Fruit fly (Drosophila melanogaster): Measurements from ENCODE around the gene Pura.

The Pura gene

DNA sequence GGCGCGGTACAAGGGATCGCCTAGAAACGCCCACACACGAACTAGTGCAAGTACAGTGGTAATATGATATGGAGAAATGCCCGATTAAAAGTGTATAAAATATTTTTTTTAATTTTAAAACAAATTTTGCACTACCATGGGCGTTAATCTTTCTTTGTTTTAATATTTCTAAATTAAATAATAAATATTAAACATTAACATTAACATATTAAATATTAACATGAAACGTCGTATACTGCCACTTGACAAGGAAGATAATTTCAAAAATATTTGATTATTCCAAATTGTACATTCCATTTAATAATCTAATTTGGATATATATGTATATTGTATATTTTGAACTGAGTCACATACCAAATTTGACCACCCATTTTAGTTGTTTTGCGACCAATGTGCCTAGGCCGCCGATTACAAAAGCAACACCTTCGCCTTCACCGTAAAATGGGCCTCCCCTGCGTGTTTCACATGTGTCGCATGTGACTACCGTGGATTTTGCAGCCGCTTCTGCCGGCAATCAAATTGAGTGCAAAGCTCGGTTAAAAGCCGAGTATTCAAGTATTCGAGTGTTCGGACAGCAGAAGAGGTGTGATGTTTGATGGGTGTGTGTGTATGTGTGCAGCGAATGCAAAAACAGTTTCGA is 658 bp upstream of the Pura start (continued):
- no peak for TF ChIP-seq Xbp1 (GFP tag; optimal IDR thresholded peaks at IDR 0.05)
- no peak for TF ChIP-seq CG33557 (GFP tag; optimal IDR thresholded peaks at IDR 0.05)
- peak; percentile 37; the same call in 2 of the 3 replicates for TF ChIP-seq CG17361 (GFP tag; IDR thresholded peaks at IDR 0.05)
- TF ChIP-seq zen2 (GFP tag; IDR thresholded peaks at IDR 0.05; ENCODE audit: partially characterized antibody): no peak
- TF ChIP-seq croc (GFP tag; conservative IDR thresholded peaks at IDR 0.05): no peak; the same call in 2 of the 3 replicates
- TF ChIP-seq Hr51 (GFP tag; optimal IDR thresholded peaks at IDR 0.05): peak in 1 of 2 experiments; percentile 67
- TF ChIP-seq schlank (tag; optimal IDR thresholded peaks at IDR 0.05): no peak
- no peak for TF ChIP-seq Antp (GFP tag; optimal IDR thresholded peaks at IDR 0.05)
- TF ChIP-seq gsb-n (tag; optimal IDR thresholded peaks at IDR 0.05): peak; percentile 66
- no peak for TF ChIP-seq Adf1 (GFP tag; IDR thresholded peaks at IDR 0.05)
- no peak for TF ChIP-seq gcm (GFP tag; optimal IDR thresholded peaks at IDR 0.05)
- no peak for TF ChIP-seq CG11398 (GFP tag; optimal IDR thresholded peaks at IDR 0.05)
- no peak for TF ChIP-seq CG10565 (GFP tag; optimal IDR thresholded peaks at IDR 0.05)
- peak in 1 of 2 experiments; percentile 26 for TF ChIP-seq dpn (GFP tag; optimal IDR thresholded peaks at IDR 0.05)
- TF ChIP-seq unpg (GFP tag; optimal IDR thresholded peaks at IDR 0.05): peak; percentile 64
- no peak for TF ChIP-seq Dad (GFP tag; optimal IDR thresholded peaks at IDR 0.05)
- TF ChIP-seq CG7556 (GFP tag; optimal IDR thresholded peaks at IDR 0.05): peak; percentile 76
- no peak for TF ChIP-seq CG7963 (GFP tag; IDR thresholded peaks at IDR 0.05; ENCODE audit: partially characterized antibody)
- no peak for TF ChIP-seq CG7928 (GFP tag; optimal IDR thresholded peaks at IDR 0.05)
- peak; percentile 62 for TF ChIP-seq Ssrp (tag; optimal IDR thresholded peaks at IDR 0.05)
- TF ChIP-seq HLH3B (GFP tag; IDR thresholded peaks at IDR 0.05): no peak
- no peak for TF ChIP-seq pum (GFP tag; optimal IDR thresholded peaks at IDR 0.05)
- TF ChIP-seq CG31224 (GFP tag; IDR thresholded peaks at IDR 0.05): no peak
- TF ChIP-seq grau (tag; optimal IDR thresholded peaks at IDR 0.05): peak; percentile 71
- peak; percentile 19 for TF ChIP-seq az2 (GFP tag; optimal IDR thresholded peaks at IDR 0.05)
- peak; percentile 86 for TF ChIP-seq gem (tag; optimal IDR thresholded peaks at IDR 0.05)
- no peak for TF ChIP-seq gsb (GFP tag; IDR thresholded peaks at IDR 0.05)
- TF ChIP-seq ewg (GFP tag; optimal IDR thresholded peaks at IDR 0.05): no peak
- peak; percentile 46 for TF ChIP-seq CG17359 (tag; optimal IDR thresholded peaks at IDR 0.05)
- no peak for TF ChIP-seq CG14965 (GFP tag; optimal IDR thresholded peaks at IDR 0.05; ENCODE audit: borderline replicate concordance)
- TF ChIP-seq Eip74EF (GFP tag; optimal IDR thresholded peaks at IDR 0.05): peak in 1 of 2 experiments; percentile 37
- TF ChIP-seq CG10979 (tag; optimal IDR thresholded peaks at IDR 0.05): peak; percentile 69
- no peak for TF ChIP-seq CG8089 (GFP tag; optimal IDR thresholded peaks at IDR 0.05)
- peak; percentile 51 for TF ChIP-seq CG10267 (tag; optimal IDR thresholded peaks at IDR 0.05)
- TF ChIP-seq BEAF-32 (GFP tag; optimal IDR thresholded peaks at IDR 0.05): no peak
- TF ChIP-seq CG7987 (GFP tag; optimal IDR thresholded peaks at IDR 0.05): no peak
- peak; percentile 40 for TF ChIP-seq CG4424 (GFP tag; optimal IDR thresholded peaks at IDR 0.05)
- TF ChIP-seq Med (GFP tag): no peak
- TF ChIP-seq Hmx (GFP tag; optimal IDR thresholded peaks at IDR 0.05): no peak
- no peak for TF ChIP-seq CG16815 (GFP tag; optimal IDR thresholded peaks at IDR 0.05)
- TF ChIP-seq Spps (tag; optimal IDR thresholded peaks at IDR 0.05): peak; percentile 17
- TF ChIP-seq org-1 (GFP tag; optimal IDR thresholded peaks at IDR 0.05): peak; percentile 3
- no peak for TF ChIP-seq jing (GFP tag; optimal IDR thresholded peaks at IDR 0.05)
- TF ChIP-seq chn (GFP tag; optimal IDR thresholded peaks at IDR 0.05): no peak
- peak; percentile 17 for TF ChIP-seq Ets65A (GFP tag)
- TF ChIP-seq Dip3 (GFP tag; optimal IDR thresholded peaks at IDR 0.05): no peak
- no peak for TF ChIP-seq CG11723 (GFP tag; optimal IDR thresholded peaks at IDR 0.05)
- TF ChIP-seq chm (GFP tag; IDR thresholded peaks at IDR 0.05): no peak
- TF ChIP-seq CG9437 (GFP tag; optimal IDR thresholded peaks at IDR 0.05): peak; percentile 30

All from whole organism, embryonic.